Worm (Caenorhabditis elegans): Measurements from ENCODE around the gene inx-11.

Gene inx-11

ce11 chrV:12497725-12498263 lies 10.8 kb downstream of the inx-11 start, which contains the start of the genes W04D2.4 and rbm-25 (continued):
- TF ChIP-seq elt-3 (tag; optimal IDR thresholded peaks at IDR 0.05) (peak in 2 of 6 experiments; percentile 56 to 73), ceh-63 (GFP tag; optimal IDR thresholded peaks at IDR 0.05) (no peak), nhr-71 (tag; optimal IDR thresholded peaks at IDR 0.05) (peak; percentile 92), lin-15B (tag; optimal IDR thresholded peaks at IDR 0.05) (peak; percentile 23), lir-3 (tag; optimal IDR thresholded peaks at IDR 0.05; ENCODE audit: poor library complexity) (peak; percentile 60), mep-1 (tag; optimal IDR thresholded peaks at IDR 0.05) (peak; percentile 98), egl-13 (tag; optimal IDR thresholded peaks at IDR 0.05) (peak; percentile 71), fkh-4 (tag; optimal IDR thresholded peaks at IDR 0.05; ENCODE audit: borderline replicate concordance) (peak; percentile 30), snpc-4 (tag; optimal IDR thresholded peaks at IDR 0.05) (peak; percentile 94), fos-1 (tag; optimal IDR thresholded peaks at IDR 0.05) (peak; percentile 57), skn-1 (tag; optimal IDR thresholded peaks at IDR 0.05) (peak; percentile 80), dpl-1 (GFP tag; optimal IDR thresholded peaks at IDR 0.05) (peak; percentile 68 to 81 (median 81)), ama-1 (optimal IDR thresholded peaks at IDR 0.05) (peak; percentile 75), vab-15 (tag; optimal IDR thresholded peaks at IDR 0.05) (no peak)

- TF ChIP-seq nhr-77 (tag; optimal IDR thresholded peaks at IDR 0.05) (no peak), fkh-8 (tag; optimal IDR thresholded peaks at IDR 0.05) (no peak), nhr-47 (tag; optimal IDR thresholded peaks at IDR 0.05) (no peak), nhr-76 (tag; optimal IDR thresholded peaks at IDR 0.05) (no peak), zip-4 (GFP tag; optimal IDR thresholded peaks at IDR 0.05) (no peak), dsc-1 (tag; optimal IDR thresholded peaks at IDR 0.05) (no peak), fkh-4 (tag; optimal IDR thresholded peaks at IDR 0.05; ENCODE audit: borderline replicate concordance) (no peak), nhr-19 (GFP tag; conservative IDR thresholded peaks at IDR 0.05) (no peak), ceh-63 (GFP tag; optimal IDR thresholded peaks at IDR 0.05) (no peak), rnt-1 (tag; optimal IDR thresholded peaks at IDR 0.05) (no peak), ets-5 (GFP tag; IDR thresholded peaks at IDR 0.05) (no peak), blmp-1 (tag; optimal IDR thresholded peaks at IDR 0.05) (no peak), aha-1 (tag; optimal IDR thresholded peaks at IDR 0.05) (no peak), aly-2 (tag; optimal IDR thresholded peaks at IDR 0.05) (no peak), nhr-84 (tag; optimal IDR thresholded peaks at IDR 0.05) (no peak), ceh-88 (GFP tag; IDR thresholded peaks at IDR 0.05) (no peak), hlh-17 (GFP tag; optimal IDR thresholded peaks at IDR 0.05; ENCODE audit: borderline replicate concordance) (no peak), C04F5.9 (tag; optimal IDR thresholded peaks at IDR 0.05) (no peak), fos-1 (tag; optimal IDR thresholded peaks at IDR 0.05) (no peak)
Measured at ce11 chrV:12503494-12503893, 16.5 kb downstream of the inx-11 start, which contains the start of gene T28H10.1. T28H10.1 (plus strand) TSS chrV:12503794.

ce11 chrV:12505730-12506129 lies 18.7 kb downstream of the inx-11 start:
- TF ChIP-seq alr-1 (tag; optimal IDR thresholded peaks at IDR 0.05; ENCODE audit: borderline replicate concordance): no peak
- no peak for TF ChIP-seq Y116A8C.19 (tag; optimal IDR thresholded peaks at IDR 0.05; ENCODE audit: borderline replicate concordance)
- TF ChIP-seq nhr-71 (tag; optimal IDR thresholded peaks at IDR 0.05): no peak
- TF ChIP-seq pax-3 (tag; optimal IDR thresholded peaks at IDR 0.05): no peak
- no peak for TF ChIP-seq C04F5.9 (tag; optimal IDR thresholded peaks at IDR 0.05)
- TF ChIP-seq lir-3 (tag; optimal IDR thresholded peaks at IDR 0.05; ENCODE audit: poor library complexity): no peak
- TF ChIP-seq ces-1 (GFP tag; optimal IDR thresholded peaks at IDR 0.05): no peak
- TF ChIP-seq ceh-88 (GFP tag; IDR thresholded peaks at IDR 0.05): no peak

ce11 chrV:12506185-12506584 lies 19.2 kb downstream of the inx-11 start, which contains the start of gene nlp-46:
nlp-46 (minus strand) TSS chrV:12506285.
- no peak for TF ChIP-seq mab-9 (GFP tag; IDR thresholded peaks at IDR 0.05)
- TF ChIP-seq dsc-1 (tag; optimal IDR thresholded peaks at IDR 0.05): no peak
- TF ChIP-seq lin-13 (GFP tag; optimal IDR thresholded peaks at IDR 0.05): no peak
- no peak for TF ChIP-seq pqm-1 (tag; optimal IDR thresholded peaks at IDR 0.05)
- TF ChIP-seq nhr-28 (tag; optimal IDR thresholded peaks at IDR 0.05): no peak
- no peak for TF ChIP-seq tbx-2 (tag; optimal IDR thresholded peaks at IDR 0.05)
- TF ChIP-seq nhr-47 (tag; optimal IDR thresholded peaks at IDR 0.05): no peak
- no peak for TF ChIP-seq nhr-11 (tag; optimal IDR thresholded peaks at IDR 0.05)

Measured in whole organism, L1 larva.